Worm (Caenorhabditis elegans) whole organism, early embryonic: ENCODE data around the gene srlf-4.

ENCODE experiments used
- B0310.2 ChIP-seq: sonication (generic microtip); optimal IDR thresholded peaks from 2 replicates; lab custom pipeline; 2016; ENCODE audit warnings: mild to moderate bottlenecking, missing genetic modification characterization, missing compliant biosample characterization
- ama-1 ChIP-seq: fragments of 150-350 bp; optimal IDR thresholded peaks from 2 replicates; lab custom pipeline; 2014
- ceh-13 ChIP-seq: fragments of 200-800 bp; sonication (Bioruptor generic); optimal IDR thresholded peaks from 2 replicates; lab custom pipeline; 2018; ENCODE audit warnings: mild to moderate bottlenecking, missing genetic modification characterization, missing compliant biosample characterization
- ets-7 ChIP-seq: sonication (generic microtip); optimal IDR thresholded peaks from 2 replicates; lab custom pipeline; 2016; ENCODE audit warnings: missing genotype, missing genetic modification characterization, missing compliant biosample characterization
- flt-1 ChIP-seq: fragments of 200-800 bp; sonication (Bioruptor generic); IDR thresholded peaks from 2 replicates; pipeline ENCODE4 v1.3.6; 2022; ENCODE audit warnings: missing genetic modification characterization, missing compliant biosample characterization
- hmg-4 ChIP-seq: fragments of 200-800 bp; sonication (Bioruptor generic); optimal IDR thresholded peaks from 2 replicates; lab custom pipeline; 2018; ENCODE audit warnings: mild to moderate bottlenecking, missing genetic modification characterization, missing compliant biosample characterization
- hnd-1 ChIP-seq: sonication (generic microtip); optimal IDR thresholded peaks from 2 replicates; lab custom pipeline; 2016; ENCODE audit warnings: missing genetic modification characterization, missing compliant biosample characterization
- pes-1 ChIP-seq: fragments of 200-800 bp; sonication (Bioruptor generic); IDR thresholded peaks from 2 replicates; pipeline ENCODE4 v1.3.6; 2022; ENCODE audit warnings: missing genetic modification reagents, missing genetic modification characterization, missing compliant biosample characterization
- sea-1 ChIP-seq: fragments of 200-800 bp; sonication (Bioruptor generic); conservative IDR thresholded peaks from 2 replicates; pipeline ENCODE4 v1.3.6; 2022; ENCODE audit warnings: missing genetic modification characterization, missing compliant biosample characterization

DNA sequence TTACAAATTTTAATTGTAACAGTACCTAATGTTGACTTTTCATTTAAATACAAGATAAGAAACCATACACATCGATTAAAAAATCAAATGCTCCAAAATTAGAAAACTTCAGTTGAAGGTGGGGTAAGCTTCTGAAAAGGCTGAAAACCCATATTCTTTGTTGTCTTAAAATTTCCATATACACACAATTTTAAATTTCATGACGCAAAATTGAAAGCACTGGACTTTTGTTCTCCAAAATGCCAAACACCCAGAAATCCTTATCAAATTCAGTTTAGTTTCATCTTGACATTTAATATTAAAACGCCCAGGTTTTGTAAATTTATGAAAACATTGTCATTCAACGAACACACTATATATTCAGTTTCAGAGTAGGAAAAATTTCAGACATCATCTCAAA is 35.9 kb upstream of the srlf-4 start, which contains the start of gene F55G11.7:
- TF ChIP-seq flt-1, result no peak
- no peak for TF ChIP-seq ama-1
- no peak for TF ChIP-seq pes-1 (GFP tag; lab: Robert Waterston, UW)
- no peak for TF ChIP-seq ceh-13 (GFP tag; lab: Kevin White, UChicago)
- TF ChIP-seq ets-7 (tag; lab: Kevin White, UChicago), result no peak
- TF ChIP-seq hnd-1 (tag; lab: Kevin White, UChicago), result no peak
- TF ChIP-seq sea-1 (GFP tag; lab: Robert Waterston, UW), result no peak
- no peak for TF ChIP-seq hmg-4 (GFP tag; lab: Kevin White, UChicago)
- no peak for TF ChIP-seq B0310.2
